Worm (Caenorhabditis elegans) whole organism, L4 larva: ENCODE data around the gene sre-9.

Source experiments
- Y48G9A.11 ChIP-seq: fragments of 200-800 bp; sonication (Bioruptor generic); IDR thresholded peaks from 2 replicates; pipeline ENCODE4 v1.3.6; 2022; ENCODE audit warnings: missing genetic modification reagents, missing genetic modification characterization, missing compliant biosample characterization
- aha-1 ChIP-seq: fragments of 150-350 bp; peaks from one replicate; lab custom pipeline; 2014; ENCODE audit warnings: missing biosample characterization, missing genetic modification characterization
- ama-1 ChIP-seq: fragments of 150-350 bp; optimal IDR thresholded peaks from 2 replicates; lab custom pipeline; 2014; ENCODE audit warnings: inconsistent platforms, mixed read lengths
- ceh-44 ChIP-seq: fragments of 200-800 bp; sonication (Bioruptor generic); IDR thresholded peaks from 2 replicates; pipeline ENCODE4 v1.3.6; 2022; ENCODE audit warnings: missing genetic modification reagents, missing genetic modification characterization, missing compliant biosample characterization
- egl-27 ChIP-seq: sonication (generic microtip); optimal IDR thresholded peaks from 3 replicates; lab custom pipeline; 2017; ENCODE audit warnings: missing biosample characterization, missing genetic modification reagents, missing genetic modification characterization
- lin-15B ChIP-seq: fragments of 150-350 bp; sonication (generic microtip); optimal IDR thresholded peaks from 3 replicates; lab custom pipeline; 2014; ENCODE audit warnings: missing biosample characterization, missing genetic modification characterization
- lin-29 ChIP-seq: fragments of 200-800 bp; sonication (Bioruptor generic); IDR thresholded peaks from 2 replicates; pipeline ENCODE4 v1.3.6; 2022; ENCODE audit warnings: missing genetic modification reagents, missing genetic modification characterization, missing compliant biosample characterization
- lin-39 ChIP-seq: fragments of 150-350 bp; optimal IDR thresholded peaks from 2 replicates; lab custom pipeline; 2014; ENCODE audit warnings: missing biosample characterization, missing genetic modification reagents, missing genetic modification characterization
- mes-2 ChIP-seq: sonication (generic microtip); optimal IDR thresholded peaks from 2 replicates; lab custom pipeline; 2016; ENCODE audit warnings: missing genotype, mild to moderate bottlenecking, missing genetic modification characterization, missing compliant biosample characterization; ENCODE audit not compliant: poor library complexity, severe bottlenecking
- nhr-77 ChIP-seq: fragments of 150-350 bp; optimal IDR thresholded peaks from 2 replicates; lab custom pipeline; 2014; ENCODE audit warnings: missing biosample characterization, missing genetic modification characterization
- skn-1 ChIP-seq: fragments of 150-350 bp; optimal IDR thresholded peaks from 2 replicates; lab custom pipeline; 2014; ENCODE audit warnings: missing biosample characterization, missing genetic modification characterization
- snpc-4 ChIP-seq: fragments of 150-350 bp; optimal IDR thresholded peaks from 2 replicates; lab custom pipeline; 2014; ENCODE audit warnings: missing biosample characterization, missing genetic modification characterization
- unc-62 ChIP-seq, 3 experiments: fragments of 150-350 bp in 1 of 3; sonication (generic microtip); optimal IDR thresholded peaks in 2 of 3; peaks in 1 of 3; 1 replicate in 1 of 3; 2 replicates in 2 of 3; lab custom pipeline; 2014 to 2017; ENCODE audit warnings: missing biosample characterization in 3 of 3, missing genetic modification characterization in 3 of 3, missing genetic modification reagents in 3 of 3, missing genotype in 1 of 3
- zag-1 ChIP-seq: fragments of 150-350 bp; optimal IDR thresholded peaks from 2 replicates; lab custom pipeline; 2014; ENCODE audit warnings: missing biosample characterization, missing genetic modification characterization

- no peak for TF ChIP-seq zag-1 (tag; lab: Kevin White, UChicago)
- no peak for TF ChIP-seq lin-39 (tag; lab: Kevin White, UChicago)
- TF ChIP-seq Y48G9A.11 = no peak
- TF ChIP-seq unc-62 (GFP tag; optimal IDR thresholded peaks at IDR 0.05 in 1 of 2; lab: Kevin White, UChicago) = no peak
- TF ChIP-seq unc-62 (tag; optimal IDR thresholded peaks at IDR 0.05; lab: Kevin White, UChicago) = no peak
- no peak for TF ChIP-seq aha-1 (tag; lab: Kevin White, UChicago)
- TF ChIP-seq lin-15B (tag; lab: Kevin White, UChicago) = no peak
- no peak for TF ChIP-seq snpc-4 (tag; lab: Kevin White, UChicago)
- TF ChIP-seq nhr-77 (tag; lab: Kevin White, UChicago) = no peak
- TF ChIP-seq ama-1 (lab: Kevin White, UChicago) = no peak
- no peak for TF ChIP-seq ceh-44
- no peak for TF ChIP-seq mes-2 (tag; lab: Kevin White, UChicago)
- no peak for TF ChIP-seq skn-1 (tag; lab: Kevin White, UChicago)
- TF ChIP-seq egl-27 (tag; lab: Kevin White, UChicago) = no peak
- TF ChIP-seq lin-29 (GFP tag; lab: Robert Waterston, UW) = no peak
Measured at ce11 chrV:3878223-3878622, 16.5 kb upstream of the sre-9 start, which contains the start of gene nhr-159.
